Worm (Caenorhabditis elegans) whole organism, mixed stage, embryonic: Measurements from ENCODE around the gene fbxa-100.

Experiments
- M03D4.4 ChIP-seq: sonication (generic microtip); optimal IDR thresholded peaks from 2 replicates; lab custom pipeline; 2017; ENCODE audit warnings: mild to moderate bottlenecking, missing genetic modification characterization, missing compliant biosample characterization
- ceh-39 ChIP-seq: fragments of 150-350 bp; optimal IDR thresholded peaks from 2 replicates; lab custom pipeline; 2014; ENCODE audit warnings: missing biosample characterization, missing genetic modification characterization
- ceh-43 ChIP-seq: fragments of 200-800 bp; sonication (Bioruptor generic); optimal IDR thresholded peaks from 2 replicates; lab custom pipeline; 2018; ENCODE audit warnings: mild to moderate bottlenecking, missing genetic modification characterization, moderate library complexity, missing compliant biosample characterization
- ceh-83 ChIP-seq: fragments of 200-800 bp; sonication (Bioruptor generic); optimal IDR thresholded peaks from 2 replicates; lab custom pipeline; 2018; ENCODE audit warnings: mild to moderate bottlenecking, missing genetic modification characterization, missing compliant biosample characterization
- cnd-1 ChIP-seq: fragments of 200-800 bp; sonication (Bioruptor generic); optimal IDR thresholded peaks from 2 replicates; lab custom pipeline; 2018; ENCODE audit warnings: mild to moderate bottlenecking, missing genetic modification characterization, missing compliant biosample characterization
- drap-1 ChIP-seq: fragments of 200-800 bp; sonication (Bioruptor generic); optimal IDR thresholded peaks from 3 replicates; lab custom pipeline; 2018; ENCODE audit warnings: mild to moderate bottlenecking, missing genetic modification characterization, missing compliant biosample characterization
- elt-3 ChIP-seq: fragments of 150-350 bp; optimal IDR thresholded peaks from 2 replicates; lab custom pipeline; 2014; ENCODE audit warnings: missing biosample characterization, missing genetic modification characterization
- flh-1 ChIP-seq: fragments of 200-800 bp; sonication (Bioruptor generic); optimal IDR thresholded peaks from 2 replicates; lab custom pipeline; 2018; ENCODE audit warnings: mild to moderate bottlenecking, missing genetic modification characterization, moderate library complexity, missing compliant biosample characterization
- ham-2 ChIP-seq: fragments of 200-800 bp; sonication (Bioruptor generic); optimal IDR thresholded peaks from 2 replicates; lab custom pipeline; 2018; ENCODE audit warnings: mild to moderate bottlenecking, missing genetic modification characterization, missing compliant biosample characterization
- hlh-1 ChIP-seq: fragments of 150-350 bp; optimal IDR thresholded peaks from 2 replicates; lab custom pipeline; 2014; ENCODE audit warnings: missing biosample characterization, missing genetic modification reagents, missing genetic modification characterization
- lin-13 ChIP-seq: fragments of 150-350 bp; optimal IDR thresholded peaks from 2 replicates; lab custom pipeline; 2014; ENCODE audit warnings: missing biosample characterization, missing genetic modification characterization
- lsy-2 ChIP-seq: fragments of 150-350 bp; optimal IDR thresholded peaks from 2 replicates; lab custom pipeline; 2014; ENCODE audit warnings: missing biosample characterization, missing genetic modification characterization
- mep-1 ChIP-seq: fragments of 150-350 bp; optimal IDR thresholded peaks from 2 replicates; lab custom pipeline; 2017; ENCODE audit warnings: missing biosample characterization, missing genetic modification reagents, missing genetic modification characterization, inconsistent platforms
- mls-2 ChIP-seq: sonication (generic microtip); optimal IDR thresholded peaks from 2 replicates; lab custom pipeline; 2016; ENCODE audit warnings: mild to moderate bottlenecking, missing genetic modification characterization, moderate library complexity, missing compliant biosample characterization
- nhr-2 ChIP-seq: fragments of 150-350 bp; optimal IDR thresholded peaks from 2 replicates; lab custom pipeline; 2014; ENCODE audit warnings: missing biosample characterization, missing genetic modification characterization
- nhr-237 ChIP-seq: fragments of 150-350 bp; optimal IDR thresholded peaks from 2 replicates; lab custom pipeline; 2014; ENCODE audit warnings: missing biosample characterization, missing genetic modification characterization
- nhr-76 ChIP-seq: sonication (generic microtip); optimal IDR thresholded peaks from 2 replicates; lab custom pipeline; 2017; ENCODE audit warnings: missing biosample characterization, missing genetic modification characterization
- pha-4 ChIP-seq: fragments of 150-350 bp; optimal IDR thresholded peaks from 2 replicates; lab custom pipeline; 2018; ENCODE audit warnings: missing biosample characterization, missing genetic modification reagents, missing genetic modification characterization
- sem-2 ChIP-seq: fragments of 200-800 bp; sonication (Bioruptor generic); optimal IDR thresholded peaks from 2 replicates; lab custom pipeline; 2018; ENCODE audit warnings: mild to moderate bottlenecking, missing genetic modification characterization, missing compliant biosample characterization
- sptf-1 ChIP-seq: sonication (generic microtip); optimal IDR thresholded peaks from 2 replicates; lab custom pipeline; 2017; ENCODE audit warnings: mild to moderate bottlenecking, missing genetic modification characterization, moderate library complexity, missing compliant biosample characterization
- unc-120 ChIP-seq: sonication (generic microtip); optimal IDR thresholded peaks from 2 replicates; lab custom pipeline; 2017; ENCODE audit warnings: missing genetic modification characterization, missing compliant biosample characterization; ENCODE audit not compliant: poor library complexity, severe bottlenecking
- unc-62 ChIP-seq: fragments of 150-350 bp; optimal IDR thresholded peaks from 2 replicates; lab custom pipeline; 2014; ENCODE audit warnings: missing biosample characterization, missing genetic modification reagents, missing genetic modification characterization
- zip-8 ChIP-seq: fragments of 150-350 bp; optimal IDR thresholded peaks from 2 replicates; lab custom pipeline; 2014; ENCODE audit warnings: missing biosample characterization, missing genetic modification characterization
- ztf-11 ChIP-seq: fragments of 150-350 bp; optimal IDR thresholded peaks from 2 replicates; lab custom pipeline; 2014; ENCODE audit warnings: missing biosample characterization, missing genetic modification characterization

fbxa-100 gene

ce11 chrV:16047052-16047451 lies 14.8 kb downstream of the fbxa-100 start:
- no peak for TF ChIP-seq flh-1 (GFP tag; lab: Kevin White, UChicago)

- TF ChIP-seq unc-120 (tag; lab: Kevin White, UChicago) (no peak), unc-62 (GFP tag; lab: Kevin White, UChicago) (no peak), nhr-76 (tag; lab: Kevin White, UChicago) (no peak), mls-2 (tag; lab: Kevin White, UChicago) (no peak), sem-2 (GFP tag; lab: Kevin White, UChicago) (no peak), hlh-1 (no peak), ceh-39 (tag; lab: Kevin White, UChicago) (no peak), elt-3 (no peak), nhr-237 (no peak), cnd-1 (no peak), M03D4.4 (tag; lab: Kevin White, UChicago) (no peak), flh-1 (GFP tag; lab: Kevin White, UChicago) (no peak)
Observed at ce11 chrV:16046573-16046972, 15.3 kb downstream of the fbxa-100 start, which contains the start of gene ZK285.2. Gene ZK285.2, plus strand, starts transcription at chrV:16046873.

ce11 chrV:16045837-16046236 lies 16.1 kb downstream of the fbxa-100 start, which contains the start of gene T10C6.15:
Gene T10C6.15, minus strand, starts transcription at chrV:16045940.
- TF ChIP-seq M03D4.4 (tag; lab: Kevin White, UChicago): no peak
- TF ChIP-seq mep-1 (tag; lab: Kevin White, UChicago): no peak
- no peak for TF ChIP-seq ham-2 (GFP tag; lab: Kevin White, UChicago)

ce11 chrV:16043686-16044085 lies 18.2 kb downstream of the fbxa-100 start:
- TF ChIP-seq elt-3: no peak
- TF ChIP-seq lsy-2 (tag; lab: Kevin White, UChicago): no peak
- TF ChIP-seq ceh-83 (GFP tag; lab: Kevin White, UChicago): no peak

- no peak for TF ChIP-seq lin-13
- peak; percentile 24 for TF ChIP-seq zip-8 (tag; lab: Kevin White, UChicago)
- TF ChIP-seq M03D4.4 (tag; lab: Kevin White, UChicago): no peak
- no peak for TF ChIP-seq ceh-43 (GFP tag; lab: Kevin White, UChicago)
- no peak for TF ChIP-seq lsy-2 (tag; lab: Kevin White, UChicago)
- no peak for TF ChIP-seq ham-2 (GFP tag; lab: Kevin White, UChicago)
- no peak for TF ChIP-seq unc-62 (GFP tag; lab: Kevin White, UChicago)
- TF ChIP-seq sem-2 (GFP tag; lab: Kevin White, UChicago): peak; percentile 9
- TF ChIP-seq nhr-76 (tag; lab: Kevin White, UChicago): no peak
Observed at ce11 chrV:16042743-16043014, 19.2 kb downstream of the fbxa-100 start.

ce11 chrV:16041925-16042742 lies 19.8 kb downstream of the fbxa-100 start, which contains the start of the genes his-2 and his-1:
Gene his-2, minus strand, starts transcription at chrV:16042283.
Gene his-1, plus strand, starts transcription at chrV:16042520.
- TF ChIP-seq cnd-1 (peak; percentile 39), sptf-1 (tag; lab: Kevin White, UChicago) (peak; percentile 22)

ce11 chrV:16041412-16041811 lies 20.5 kb downstream of the fbxa-100 start:
- peak; percentile 11 for TF ChIP-seq ceh-39 (tag; lab: Kevin White, UChicago)
- TF ChIP-seq zip-8 (tag; lab: Kevin White, UChicago): peak; percentile 94
- TF ChIP-seq flh-1 (GFP tag; lab: Kevin White, UChicago): no peak

- TF ChIP-seq sptf-1 (tag; lab: Kevin White, UChicago) (peak; percentile 24), M03D4.4 (tag; lab: Kevin White, UChicago) (peak; percentile 26), nhr-2 (tag; lab: Kevin White, UChicago) (peak; percentile 62), drap-1 (peak; percentile 81), ztf-11 (tag; lab: Kevin White, UChicago) (peak; percentile 94), ceh-39 (tag; lab: Kevin White, UChicago) (peak; percentile 86), unc-62 (GFP tag; lab: Kevin White, UChicago) (peak; percentile 13), lsy-2 (tag; lab: Kevin White, UChicago) (peak; percentile 43), pha-4 (tag; lab: Kevin White, UChicago) (peak; percentile 87), mep-1 (tag; lab: Kevin White, UChicago) (peak; percentile 57), zip-8 (tag; lab: Kevin White, UChicago) (peak; percentile 32), lin-13 (peak; percentile 96), cnd-1 (peak; percentile 86)
Observed at ce11 chrV:16040140-16040827, 21.6 kb downstream of the fbxa-100 start, which contains the start of the genes his-4 and his-3. Gene his-4, minus strand, starts transcription at chrV:16040515. Gene his-3, plus strand, starts transcription at chrV:16040808.
